Worm (Caenorhabditis elegans): ENCODE results near the gene F38E9.1.

Gene F38E9.1

ce11 chrX:16461319-16461718 is 9.5 kb upstream of the F38E9.1 start:
- TF ChIP-seq flt-1 (GFP tag; IDR thresholded peaks at IDR 0.05) = 0 out of 2 replicates have a peak, but pooled peaks have one; percentile 37
- no peak for TF ChIP-seq ztf-29 (GFP tag; IDR thresholded peaks at IDR 0.05)

- TF ChIP-seq ztf-29 (GFP tag; IDR thresholded peaks at IDR 0.05) = no peak
- no peak for TF ChIP-seq flt-1 (GFP tag; IDR thresholded peaks at IDR 0.05)
Observed at ce11 chrX:16466157-16466556, 4.7 kb upstream of the F38E9.1 start.

- no peak for TF ChIP-seq T22C8.4 (GFP tag; IDR thresholded peaks at IDR 0.05)
- TF ChIP-seq med-1 (GFP tag; optimal IDR thresholded peaks at IDR 0.05; ENCODE audit: insufficient read depth) = no peak
- no peak for TF ChIP-seq cog-1 (tag; optimal IDR thresholded peaks at IDR 0.05)
- no peak for TF ChIP-seq ztf-23 (GFP tag; IDR thresholded peaks at IDR 0.05)
- TF ChIP-seq ref-1 (GFP tag; conservative IDR thresholded peaks at IDR 0.05) = no peak
- no peak for TF ChIP-seq klf-2 (GFP tag; conservative IDR thresholded peaks at IDR 0.05)
Observed at ce11 chrX:16468845-16469244, 2.0 kb upstream of the F38E9.1 start.

- TF ChIP-seq klf-2 (GFP tag; conservative IDR thresholded peaks at IDR 0.05) (no peak), med-1 (GFP tag; optimal IDR thresholded peaks at IDR 0.05; ENCODE audit: insufficient read depth) (no peak), flt-1 (GFP tag; IDR thresholded peaks at IDR 0.05) (no peak), tab-1 (GFP tag; IDR thresholded peaks at IDR 0.05) (no peak), cog-1 (tag; optimal IDR thresholded peaks at IDR 0.05) (no peak), ref-1 (GFP tag; conservative IDR thresholded peaks at IDR 0.05) (no peak), T22C8.4 (GFP tag; IDR thresholded peaks at IDR 0.05) (no peak), ztf-23 (GFP tag; IDR thresholded peaks at IDR 0.05) (no peak), ztf-29 (GFP tag; IDR thresholded peaks at IDR 0.05) (no peak)
Observed at ce11 chrX:16480232-16480631, 9.4 kb downstream of the F38E9.1 start.

- TF ChIP-seq klf-2 (GFP tag; conservative IDR thresholded peaks at IDR 0.05) = no peak
- no peak for TF ChIP-seq cog-1 (tag; optimal IDR thresholded peaks at IDR 0.05)
- TF ChIP-seq ref-1 (GFP tag; conservative IDR thresholded peaks at IDR 0.05) = no peak
- no peak for TF ChIP-seq tab-1 (GFP tag; IDR thresholded peaks at IDR 0.05)
- TF ChIP-seq med-1 (GFP tag; optimal IDR thresholded peaks at IDR 0.05; ENCODE audit: insufficient read depth) = no peak
- TF ChIP-seq flt-1 (GFP tag; IDR thresholded peaks at IDR 0.05) = no peak
- no peak for TF ChIP-seq ztf-23 (GFP tag; IDR thresholded peaks at IDR 0.05)
- no peak for TF ChIP-seq T22C8.4 (GFP tag; IDR thresholded peaks at IDR 0.05)
- TF ChIP-seq ztf-29 (GFP tag; IDR thresholded peaks at IDR 0.05) = no peak
Observed at ce11 chrX:16481026-16481425, 10.2 kb downstream of the F38E9.1 start.

- TF ChIP-seq cog-1 (tag; optimal IDR thresholded peaks at IDR 0.05) = no peak
Observed at ce11 chrX:16482944-16483343, 12.1 kb downstream of the F38E9.1 start.

ce11 chrX:16484043-16484442 is 13.2 kb downstream of the F38E9.1 start:
- TF ChIP-seq cog-1 (tag; optimal IDR thresholded peaks at IDR 0.05) (no peak), T22C8.4 (GFP tag; IDR thresholded peaks at IDR 0.05) (no peak), med-1 (GFP tag; optimal IDR thresholded peaks at IDR 0.05; ENCODE audit: insufficient read depth) (no peak)

- TF ChIP-seq ref-1 (GFP tag; conservative IDR thresholded peaks at IDR 0.05) = no peak
- no peak for TF ChIP-seq T22C8.4 (GFP tag; IDR thresholded peaks at IDR 0.05)
- TF ChIP-seq flt-1 (GFP tag; IDR thresholded peaks at IDR 0.05) = no peak
- TF ChIP-seq tab-1 (GFP tag; IDR thresholded peaks at IDR 0.05) = no peak
- TF ChIP-seq med-1 (GFP tag; optimal IDR thresholded peaks at IDR 0.05; ENCODE audit: insufficient read depth) = no peak
- no peak for TF ChIP-seq cog-1 (tag; optimal IDR thresholded peaks at IDR 0.05)
Observed at ce11 chrX:16484681-16485080, 13.8 kb downstream of the F38E9.1 start.

ce11 chrX:16485322-16485721 is 14.5 kb downstream of the F38E9.1 start:
- TF ChIP-seq T22C8.4 (GFP tag; IDR thresholded peaks at IDR 0.05) (no peak), ztf-23 (GFP tag; IDR thresholded peaks at IDR 0.05) (no peak), ztf-29 (GFP tag; IDR thresholded peaks at IDR 0.05) (no peak), klf-2 (GFP tag; conservative IDR thresholded peaks at IDR 0.05) (no peak)

ce11 chrX:16487068-16487658 is 16.3 kb downstream of the F38E9.1 start, which contains the start of gene cah-3:
cah-3 (plus strand) TSS chrX:16487481.
- TF ChIP-seq ztf-23 (GFP tag; IDR thresholded peaks at IDR 0.05) (no peak), med-1 (GFP tag; optimal IDR thresholded peaks at IDR 0.05; ENCODE audit: insufficient read depth) (no peak), T22C8.4 (GFP tag; IDR thresholded peaks at IDR 0.05) (no peak)

- no peak for TF ChIP-seq ztf-23 (GFP tag; IDR thresholded peaks at IDR 0.05)
- no peak for TF ChIP-seq cog-1 (tag; optimal IDR thresholded peaks at IDR 0.05)
- TF ChIP-seq klf-2 (GFP tag; conservative IDR thresholded peaks at IDR 0.05) = no peak
- no peak for TF ChIP-seq T22C8.4 (GFP tag; IDR thresholded peaks at IDR 0.05)
- no peak for TF ChIP-seq ztf-29 (GFP tag; IDR thresholded peaks at IDR 0.05)
- TF ChIP-seq flt-1 (GFP tag; IDR thresholded peaks at IDR 0.05) = no peak
Observed at ce11 chrX:16490753-16491152, 19.9 kb downstream of the F38E9.1 start.

ce11 chrX:16494630-16495029 is 23.8 kb downstream of the F38E9.1 start, which contains the start of gene K05G3.2:
K05G3.2 (plus strand) TSS chrX:16494930.
- no peak for TF ChIP-seq T22C8.4 (GFP tag; IDR thresholded peaks at IDR 0.05)
- no peak for TF ChIP-seq ztf-29 (GFP tag; IDR thresholded peaks at IDR 0.05)
- no peak for TF ChIP-seq flt-1 (GFP tag; IDR thresholded peaks at IDR 0.05)
- no peak for TF ChIP-seq med-1 (GFP tag; optimal IDR thresholded peaks at IDR 0.05; ENCODE audit: insufficient read depth)
- no peak for TF ChIP-seq cog-1 (tag; optimal IDR thresholded peaks at IDR 0.05)
- TF ChIP-seq ref-1 (GFP tag; conservative IDR thresholded peaks at IDR 0.05) = no peak
- no peak for TF ChIP-seq ztf-23 (GFP tag; IDR thresholded peaks at IDR 0.05)
- no peak for TF ChIP-seq klf-2 (GFP tag; conservative IDR thresholded peaks at IDR 0.05)
- no peak for TF ChIP-seq tab-1 (GFP tag; IDR thresholded peaks at IDR 0.05)
